Fruit fly (Drosophila melanogaster): ENCODE data around the gene cdm.

The cdm gene

dm6 chr3R:18146629-18147028 lies 36.6 kb downstream of the cdm start:
- no peak for TF ChIP-seq corto (GFP tag; optimal IDR thresholded peaks at IDR 0.05)
- peak in 1 of 2 experiments; percentile 49 for TF ChIP-seq bsh (GFP tag; optimal IDR thresholded peaks at IDR 0.05)
- peak; percentile 88 for TF ChIP-seq nom (GFP tag; optimal IDR thresholded peaks at IDR 0.05)
- peak; percentile 54 for TF ChIP-seq Ets65A (GFP tag)

- TF ChIP-seq fru (optimal IDR thresholded peaks at IDR 0.05), result no peak
- no peak for TF ChIP-seq tin (GFP tag; optimal IDR thresholded peaks at IDR 0.05)
- TF ChIP-seq zfh1 (GFP tag; IDR thresholded peaks at IDR 0.05), result no peak
- TF ChIP-seq jumu (GFP tag; optimal IDR thresholded peaks at IDR 0.05), result no peak
- TF ChIP-seq Awh (GFP tag; IDR thresholded peaks at IDR 0.05), result peak; percentile 68
- no peak for TF ChIP-seq CG9932 (GFP tag; IDR thresholded peaks at IDR 0.05)
- no peak for TF ChIP-seq Doc3 (GFP tag; IDR thresholded peaks at IDR 0.05; ENCODE audit: partially characterized antibody)
- peak; percentile 7 for TF ChIP-seq sens (GFP tag)
- TF ChIP-seq nerfin-2 (GFP tag; IDR thresholded peaks at IDR 0.05; ENCODE audit: partially characterized antibody), result no peak
- no peak for TF ChIP-seq crol (GFP tag; IDR thresholded peaks at IDR 0.05)
- no peak for TF ChIP-seq kah (GFP tag; optimal IDR thresholded peaks at IDR 0.05)
- TF ChIP-seq grn (GFP tag; optimal IDR thresholded peaks at IDR 0.05), result peak; percentile 95
- TF ChIP-seq Hsf (GFP tag; optimal IDR thresholded peaks at IDR 0.05), result no peak
- TF ChIP-seq CG11247 (GFP tag; IDR thresholded peaks at IDR 0.05), result no peak
- TF ChIP-seq luna (GFP tag; optimal IDR thresholded peaks at IDR 0.05), result no peak
- TF ChIP-seq CG6254 (GFP tag; optimal IDR thresholded peaks at IDR 0.05), result no peak
- TF ChIP-seq sqz (GFP tag; optimal IDR thresholded peaks at IDR 0.05), result peak; percentile 15
- TF ChIP-seq Ets97D (GFP tag; optimal IDR thresholded peaks at IDR 0.05), result no peak
- no peak for TF ChIP-seq wor (GFP tag; IDR thresholded peaks at IDR 0.05)
- TF ChIP-seq CG33213 (GFP tag; optimal IDR thresholded peaks at IDR 0.05), result no peak
- peak; percentile 48 for TF ChIP-seq Ets65A (GFP tag)
These were observed 38.4 kb downstream of the cdm start for dm6 chr3R:18144853-18145252.

- TF ChIP-seq CG8281 (tag; optimal IDR thresholded peaks at IDR 0.05) (no peak), CG4360 (GFP tag; IDR thresholded peaks at IDR 0.05) (peak; percentile 86), mld (GFP tag; IDR thresholded peaks at IDR 0.05; ENCODE audit: partially characterized antibody) (0 out of 3 replicates have a peak, but pooled peaks have one; percentile 29)
These were observed 52.6 kb downstream of the cdm start for dm6 chr3R:18130720-18131119.
